Fruit fly (Drosophila melanogaster) whole organism, prepupa: ENCODE measurements around the gene CG13917.

Experiments used
- Blimp-1 ChIP-seq: fragments of 200-800 bp; sonication (Bioruptor generic); optimal IDR thresholded peaks from 3 replicates; lab custom pipeline; 2017; ENCODE audit warnings: missing biosample characterization, missing genetic modification characterization, mild to moderate bottlenecking, moderate library complexity, missing genetic modification reagents
- CG10631 ChIP-seq: fragments of 200-800 bp; sonication (Bioruptor generic); optimal IDR thresholded peaks from 2 replicates; lab custom pipeline; 2016; ENCODE audit warnings: missing biosample characterization, missing genetic modification characterization
- CG10669 ChIP-seq: fragments of 200-800 bp; sonication (Bioruptor generic); optimal IDR thresholded peaks from 3 replicates; lab custom pipeline; 2018; ENCODE audit warnings: missing biosample characterization, mild to moderate bottlenecking, missing genetic modification characterization, moderate library complexity
- CG11294 ChIP-seq: fragments of 200-800 bp; sonication (Bioruptor generic); IDR thresholded peaks from 2 replicates; pipeline ENCODE4 v1.3.6; 2022; ENCODE audit warnings: missing biosample characterization, missing genetic modification characterization
- CG11762 ChIP-seq: fragments of 200-800 bp; sonication (Bioruptor generic); optimal IDR thresholded peaks from 3 replicates; lab custom pipeline; 2016; ENCODE audit warnings: missing biosample characterization, missing genetic modification characterization; ENCODE audit not compliant: insufficient read depth
- CG15336 ChIP-seq: fragments of 200-800 bp; sonication (Bioruptor generic); IDR thresholded peaks from 2 replicates; pipeline ENCODE4 v1.3.6; 2022; ENCODE audit warnings: missing biosample characterization, missing genetic modification characterization
- CG1621 ChIP-seq: fragments of 200-800 bp; sonication (Bioruptor generic); optimal IDR thresholded peaks from 3 replicates; lab custom pipeline; 2018; ENCODE audit warnings: missing biosample characterization, mild to moderate bottlenecking, missing genetic modification characterization
- CG16779 ChIP-seq: fragments of 200-800 bp; sonication (Bioruptor generic); optimal IDR thresholded peaks from 3 replicates; lab custom pipeline; 2017; ENCODE audit warnings: missing biosample characterization, mild to moderate bottlenecking, missing genetic modification characterization
- CG3032 ChIP-seq: fragments of 200-800 bp; optimal IDR thresholded peaks from 2 replicates; lab custom pipeline; 2019; ENCODE audit warnings: missing biosample characterization, mild to moderate bottlenecking, missing genetic modification characterization, moderate library complexity
- CG31627 ChIP-seq: fragments of 200-800 bp; sonication (Bioruptor generic); optimal IDR thresholded peaks from 3 replicates; lab custom pipeline; 2016; ENCODE audit warnings: missing biosample characterization, missing genetic modification characterization
- CG32006 ChIP-seq: fragments of 200-800 bp; sonication (Bioruptor generic); optimal IDR thresholded peaks from 3 replicates; lab custom pipeline; 2017; ENCODE audit warnings: missing biosample characterization, mild to moderate bottlenecking, missing genetic modification characterization
- CG34406 ChIP-seq: fragments of 200-800 bp; sonication (Bioruptor generic); optimal IDR thresholded peaks from 3 replicates; lab custom pipeline; 2016; ENCODE audit warnings: missing biosample characterization, missing genetic modification characterization
- CG3919 ChIP-seq: fragments of 200-800 bp; sonication (Bioruptor generic); optimal IDR thresholded peaks from 3 replicates; lab custom pipeline; 2016; ENCODE audit warnings: missing biosample characterization, missing genetic modification characterization
- CG4318 ChIP-seq: fragments of 200-800 bp; sonication (Bioruptor generic); optimal IDR thresholded peaks from 3 replicates; lab custom pipeline; 2017; ENCODE audit warnings: missing biosample characterization, mild to moderate bottlenecking, missing genetic modification characterization
- CG6163 ChIP-seq: fragments of 200-800 bp; sonication (Bioruptor generic); IDR thresholded peaks from 3 replicates; pipeline ENCODE4 v1.3.6; 2022; ENCODE audit warnings: missing biosample characterization, missing genetic modification characterization
- CG6276 ChIP-seq: fragments of 200-800 bp; sonication (Bioruptor generic); optimal IDR thresholded peaks from 2 replicates; lab custom pipeline; 2017; ENCODE audit warnings: missing biosample characterization, mild to moderate bottlenecking, missing genetic modification characterization
- CG6792 ChIP-seq: fragments of 200-800 bp; sonication (Bioruptor generic); optimal IDR thresholded peaks from 3 replicates; lab custom pipeline; 2016; ENCODE audit warnings: missing biosample characterization, missing genetic modification characterization
- CG6808 ChIP-seq: fragments of 200-800 bp; sonication (Bioruptor generic); optimal IDR thresholded peaks from 3 replicates; lab custom pipeline; 2017; ENCODE audit warnings: missing biosample characterization, missing genetic modification characterization, mild to moderate bottlenecking, moderate library complexity, missing genetic modification reagents
- CG7368 ChIP-seq: fragments of 200-800 bp; sonication (Bioruptor generic); optimal IDR thresholded peaks from 3 replicates; lab custom pipeline; 2016; ENCODE audit warnings: missing biosample characterization, missing genetic modification characterization
- CG8319 ChIP-seq: fragments of 200-800 bp; sonication (Bioruptor generic); optimal IDR thresholded peaks from 3 replicates; lab custom pipeline; 2016; ENCODE audit warnings: missing biosample characterization, missing genetic modification characterization
- CG8632 ChIP-seq: fragments of 200-800 bp; sonication (Bioruptor generic); optimal IDR thresholded peaks from 3 replicates; lab custom pipeline; 2016; ENCODE audit warnings: missing biosample characterization, missing genetic modification characterization
- Eip93F ChIP-seq: fragments of 200-800 bp; sonication (Bioruptor generic); optimal IDR thresholded peaks from 2 replicates; lab custom pipeline; 2016; ENCODE audit warnings: missing biosample characterization, mild to moderate bottlenecking, missing genetic modification characterization
- Ets96B ChIP-seq: fragments of 200-800 bp; optimal IDR thresholded peaks from 2 replicates; lab custom pipeline; 2019; ENCODE audit warnings: missing biosample characterization, mild to moderate bottlenecking, missing genetic modification characterization, moderate library complexity
- Gug ChIP-seq: fragments of 200-800 bp; sonication (Bioruptor generic); IDR thresholded peaks from 2 replicates; pipeline ENCODE4 v1.3.6; 2022; ENCODE audit warnings: missing biosample characterization, missing genetic modification characterization
- Hr38 ChIP-seq: sonication (Bioruptor generic); optimal IDR thresholded peaks from 2 replicates; lab custom pipeline; 2016; ENCODE audit warnings: missing biosample characterization, missing genetic modification characterization
- Hr39 ChIP-seq: fragments of 200-800 bp; sonication (Bioruptor generic); optimal IDR thresholded peaks from 2 replicates; lab custom pipeline; 2016; ENCODE audit warnings: missing biosample characterization, missing genetic modification characterization
- Hr4 ChIP-seq: fragments of 200-800 bp; sonication (Bioruptor generic); optimal IDR thresholded peaks from 3 replicates; lab custom pipeline; 2016; ENCODE audit warnings: missing biosample characterization, missing genetic modification characterization
- Lpt ChIP-seq: fragments of 200-800 bp; sonication (Bioruptor generic); optimal IDR thresholded peaks from 3 replicates; lab custom pipeline; 2016; ENCODE audit warnings: missing biosample characterization, missing genetic modification characterization
- OdsH ChIP-seq: fragments of 200-800 bp; sonication (Bioruptor generic); optimal IDR thresholded peaks from 3 replicates; lab custom pipeline; 2016; ENCODE audit warnings: missing biosample characterization, missing genetic modification characterization
- Smox ChIP-seq: fragments of 200-800 bp; sonication (Bioruptor generic); optimal IDR thresholded peaks from 3 replicates; lab custom pipeline; 2016; ENCODE audit warnings: missing biosample characterization, missing genetic modification characterization
- Sox102F ChIP-seq: fragments of 200-800 bp; sonication (Bioruptor generic); optimal IDR thresholded peaks from 2 replicates; lab custom pipeline; 2016; ENCODE audit warnings: missing biosample characterization, mild to moderate bottlenecking, missing genetic modification characterization
- Sox15 ChIP-seq: fragments of 200-800 bp; sonication (Bioruptor generic); optimal IDR thresholded peaks from 3 replicates; lab custom pipeline; 2016; ENCODE audit warnings: missing biosample characterization, missing genetic modification characterization
- achi ChIP-seq: fragments of 200-800 bp; sonication (Bioruptor generic); optimal IDR thresholded peaks from 3 replicates; lab custom pipeline; 2016; ENCODE audit warnings: missing biosample characterization, missing genetic modification characterization
- acj6 ChIP-seq: fragments of 200-800 bp; sonication (Bioruptor generic); optimal IDR thresholded peaks from 3 replicates; lab custom pipeline; 2016; ENCODE audit warnings: missing biosample characterization, missing genetic modification characterization
- cyc ChIP-seq: fragments of 200-800 bp; sonication (Bioruptor generic); optimal IDR thresholded peaks from 3 replicates; lab custom pipeline; 2016; ENCODE audit warnings: missing biosample characterization, missing genetic modification characterization
- dsx ChIP-seq: fragments of 200-800 bp; optimal IDR thresholded peaks from 3 replicates; lab custom pipeline; 2019; ENCODE audit warnings: missing biosample characterization, mild to moderate bottlenecking, missing genetic modification characterization, moderate library complexity; ENCODE audit not compliant: poor library complexity, severe bottlenecking
- eg ChIP-seq: fragments of 200-800 bp; sonication (Bioruptor generic); IDR thresholded peaks from 3 replicates; pipeline ENCODE4 v1.3.6; 2022; ENCODE audit warnings: missing biosample characterization, missing genetic modification characterization
- esn ChIP-seq: fragments of 200-800 bp; sonication (Bioruptor generic); optimal IDR thresholded peaks from 2 replicates; lab custom pipeline; 2016; ENCODE audit warnings: missing biosample characterization, mild to moderate bottlenecking, missing genetic modification characterization, moderate library complexity
- fd59A ChIP-seq: fragments of 200-800 bp; sonication (Bioruptor generic); optimal IDR thresholded peaks from 2 replicates; lab custom pipeline; 2017; ENCODE audit warnings: missing biosample characterization, mild to moderate bottlenecking, missing genetic modification characterization, missing genetic modification reagents
- fd85E ChIP-seq: fragments of 200-800 bp; sonication (Bioruptor generic); optimal IDR thresholded peaks from 3 replicates; lab custom pipeline; 2016; ENCODE audit warnings: missing biosample characterization, missing genetic modification characterization
- fkh ChIP-seq: fragments of 200-800 bp; sonication (Bioruptor generic); optimal IDR thresholded peaks from 3 replicates; lab custom pipeline; 2017; ENCODE audit warnings: missing biosample characterization, mild to moderate bottlenecking, missing genetic modification characterization, moderate library complexity
- lz ChIP-seq: fragments of 200-800 bp; sonication (Bioruptor generic); optimal IDR thresholded peaks from 3 replicates; lab custom pipeline; 2016; ENCODE audit warnings: missing biosample characterization, missing genetic modification characterization
- net ChIP-seq: fragments of 200-800 bp; sonication (Bioruptor generic); optimal IDR thresholded peaks from 3 replicates; lab custom pipeline; 2016; ENCODE audit warnings: missing biosample characterization, missing genetic modification characterization
- pdm3 ChIP-seq: fragments of 200-800 bp; sonication (Bioruptor generic); optimal IDR thresholded peaks from 3 replicates; lab custom pipeline; 2016; ENCODE audit warnings: missing biosample characterization, missing genetic modification characterization
- salr ChIP-seq, 2 experiments: fragments of 200-800 bp; sonication (Bioruptor generic); optimal IDR thresholded peaks; 3 replicates each; lab custom pipeline; 2016 to 2018; ENCODE audit warnings: missing biosample characterization in 2 of 2, missing genetic modification characterization in 2 of 2, mild to moderate bottlenecking in 1 of 2
- spab ChIP-seq: fragments of 200-800 bp; sonication (Bioruptor generic); optimal IDR thresholded peaks from 2 replicates; lab custom pipeline; 2017; ENCODE audit warnings: missing biosample characterization, mild to moderate bottlenecking, missing genetic modification characterization, missing genetic modification reagents
- ss ChIP-seq, 2 experiments: fragments of 200-800 bp; sonication (Bioruptor generic); optimal IDR thresholded peaks; 2 replicates in 1 of 2; 3 replicates in 1 of 2; lab custom pipeline; 2017 to 2018; ENCODE audit warnings: mild to moderate bottlenecking in 2 of 2, missing biosample characterization in 2 of 2, missing genetic modification characterization in 2 of 2, moderate library complexity in 1 of 2
- vri ChIP-seq: fragments of 200-800 bp; sonication (Bioruptor generic); optimal IDR thresholded peaks from 3 replicates; lab custom pipeline; 2016; ENCODE audit warnings: missing biosample characterization, mild to moderate bottlenecking, missing genetic modification characterization

CG13917 gene

DNA sequence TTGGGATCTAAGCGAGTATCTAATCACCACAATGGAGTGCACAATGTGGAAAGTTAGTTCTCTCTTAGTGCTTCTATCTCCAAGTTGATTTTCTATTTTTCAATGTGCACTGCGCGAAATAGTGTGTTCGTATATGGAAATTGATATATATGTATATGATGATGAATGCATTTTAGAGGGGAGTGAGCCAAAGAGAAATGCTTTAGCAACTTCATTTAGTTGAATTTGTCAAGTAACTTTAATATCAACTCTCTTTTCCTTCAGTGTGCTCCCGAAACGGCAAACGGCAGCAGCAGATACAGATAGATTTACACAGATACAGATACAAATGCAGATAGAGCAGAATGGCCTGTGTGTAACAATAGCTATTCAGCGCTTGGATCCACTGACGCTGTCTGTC is 7.5 kb downstream of the CG13917 start (continued):
- TF ChIP-seq CG34406 (peak; percentile 13), CG6808 (GFP tag; lab: Kevin White, UChicago) (no peak), Ets96B (no peak), Sox102F (GFP tag; lab: Kevin White, UChicago) (peak; percentile 7), Hr39 (GFP tag; lab: Kevin White, UChicago) (peak; percentile 46), CG10669 (GFP tag; lab: Kevin White, UChicago) (no peak), CG6163 (GFP tag; lab: Robert Waterston, UW) (no peak), lz (GFP tag; lab: Kevin White, UChicago) (peak; percentile 0), CG8319 (GFP tag; lab: Kevin White, UChicago) (no peak), acj6 (GFP tag; lab: Kevin White, UChicago) (peak; percentile 61), esn (GFP tag; lab: Kevin White, UChicago) (peak; percentile 22), Sox15 (GFP tag; lab: Kevin White, UChicago) (no peak), dsx (GFP tag; lab: Kevin White, UChicago) (no peak), fd85E (GFP tag; lab: Kevin White, UChicago) (no peak), Eip93F (GFP tag; lab: Kevin White, UChicago) (no peak), eg (GFP tag; lab: Robert Waterston, UW) (peak; percentile 91), cyc (no peak), CG6276 (peak; percentile 47), Smox (peak; percentile 12), CG15336 (GFP tag; lab: Robert Waterston, UW) (peak; percentile 90), fkh (no peak), Hr38 (no peak)

DNA sequence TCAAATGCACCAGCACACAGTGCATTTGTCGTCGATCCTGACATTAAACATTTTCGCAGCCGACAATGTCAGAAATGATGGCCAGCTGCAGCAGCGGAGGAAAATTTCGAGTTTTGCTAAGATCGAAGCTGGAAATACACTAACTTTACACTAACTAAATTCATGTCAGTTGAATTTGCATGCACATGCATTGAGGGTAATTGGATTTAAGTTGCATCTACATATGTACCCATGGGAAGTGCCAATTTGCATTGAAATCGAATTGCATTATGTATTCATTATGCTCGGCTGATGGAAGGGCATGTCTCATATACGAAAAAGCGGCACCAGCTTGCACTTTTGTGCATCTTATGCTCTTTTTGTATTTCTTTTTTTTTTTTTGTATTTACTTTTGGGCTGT is 8.3 kb downstream of the CG13917 start:
- TF ChIP-seq CG3032 (tag; lab: Kevin White, UChicago) (peak; percentile 76), pdm3 (peak; percentile 81), spab (GFP tag; lab: Kevin White, UChicago) (peak; percentile 76), fkh (no peak), eg (GFP tag; lab: Robert Waterston, UW) (peak; percentile 96), CG31627 (GFP tag; lab: Kevin White, UChicago) (peak; percentile 79), Hr4 (peak; percentile 82), CG1621 (tag; lab: Kevin White, UChicago) (peak; percentile 50), CG15336 (GFP tag; lab: Robert Waterston, UW) (peak; percentile 94), CG32006 (peak; percentile 80), CG6163 (GFP tag; lab: Robert Waterston, UW) (peak; percentile 96), achi (GFP tag; lab: Kevin White, UChicago) (peak; percentile 87), net (GFP tag; lab: Kevin White, UChicago) (peak; percentile 92), CG34406 (peak; percentile 67), CG11294 (GFP tag; lab: Robert Waterston, UW) (peak; percentile 94), CG4318 (GFP tag; lab: Kevin White, UChicago) (peak; percentile 60), cyc (peak; percentile 93), CG6792 (peak; percentile 77), CG10631 (GFP tag; lab: Kevin White, UChicago) (peak; percentile 69), Hr38 (no peak), Smox (peak; percentile 56), salr (GFP tag; optimal IDR thresholded peaks at IDR 0.05; lab: Kevin White, UChicago) (peak; percentile 4 to 73), CG8632 (GFP tag; lab: Kevin White, UChicago) (peak; percentile 46), CG11762 (GFP tag; lab: Kevin White, UChicago) (peak; percentile 85), vri (GFP tag; lab: Kevin White, UChicago) (peak; percentile 27), ss (GFP tag; optimal IDR thresholded peaks at IDR 0.05; lab: Kevin White, UChicago) (peak; percentile 46 to 67), Gug (peak; percentile 96), fd85E (GFP tag; lab: Kevin White, UChicago) (peak; percentile 82), Sox15 (GFP tag; lab: Kevin White, UChicago) (peak; percentile 51), CG16779 (tag; lab: Kevin White, UChicago) (peak; percentile 70), CG7368 (peak; percentile 86), Blimp-1 (GFP tag; lab: Kevin White, UChicago) (peak; percentile 57), CG10669 (GFP tag; lab: Kevin White, UChicago) (peak; percentile 83), OdsH (GFP tag; lab: Kevin White, UChicago) (peak; percentile 78), Lpt (GFP tag; lab: Kevin White, UChicago) (peak; percentile 73), CG3919 (peak; percentile 93), Eip93F (GFP tag; lab: Kevin White, UChicago) (no peak), Sox102F (GFP tag; lab: Kevin White, UChicago) (peak; percentile 78), acj6 (GFP tag; lab: Kevin White, UChicago) (peak; percentile 76), fd59A (peak; percentile 8)
